Worm (Caenorhabditis elegans) whole organism, young adult: ENCODE data around the gene ZC196.9.

Experiments
- B0336.3 ChIP-seq: fragments of 200-800 bp; sonication (Bioruptor generic); IDR thresholded peaks from 2 replicates; pipeline ENCODE4 v1.3.6; 2022; ENCODE audit warnings: missing genetic modification characterization, missing compliant biosample characterization
- F55B11.4 ChIP-seq: sonication (generic microtip); optimal IDR thresholded peaks from 2 replicates; lab custom pipeline; 2016; ENCODE audit warnings: missing compliant biosample characterization, missing genetic modification characterization, borderline replicate concordance; ENCODE audit not compliant: insufficient read depth
- T26A5.8 ChIP-seq: sonication (generic microtip); optimal IDR thresholded peaks from 2 replicates; lab custom pipeline; 2016; ENCODE audit warnings: missing genetic modification characterization, missing compliant biosample characterization
- Y53G8AR.9 ChIP-seq: fragments of 200-800 bp; sonication (Bioruptor generic); conservative IDR thresholded peaks from 2 replicates; pipeline ENCODE4 v1.3.6; 2022; ENCODE audit warnings: missing genetic modification reagents, missing genetic modification characterization, missing compliant biosample characterization
- athp-1 ChIP-seq: sonication (generic microtip); optimal IDR thresholded peaks from 2 replicates; lab custom pipeline; 2017; ENCODE audit warnings: mild to moderate bottlenecking, missing genetic modification characterization, missing compliant biosample characterization
- bed-1 ChIP-seq: fragments of 200-800 bp; sonication (Bioruptor generic); IDR thresholded peaks from 2 replicates; pipeline ENCODE4 v1.3.6; 2022; ENCODE audit warnings: missing genetic modification reagents, missing genetic modification characterization, missing compliant biosample characterization
- ekl-4 ChIP-seq: fragments of 200-800 bp; sonication (Bioruptor generic); IDR thresholded peaks from 2 replicates; pipeline ENCODE4 v1.3.6; 2022; ENCODE audit warnings: missing genetic modification reagents, missing genetic modification characterization, missing compliant biosample characterization
- nfya-2 ChIP-seq: fragments of 200-800 bp; sonication (Bioruptor generic); IDR thresholded peaks from 2 replicates; pipeline ENCODE4 v1.3.6; 2022; ENCODE audit warnings: missing genetic modification reagents, missing genetic modification characterization, missing compliant biosample characterization
- repo-1 ChIP-seq: sonication (generic microtip); optimal IDR thresholded peaks from 2 replicates; lab custom pipeline; 2017; ENCODE audit warnings: mild to moderate bottlenecking, missing genetic modification characterization, missing compliant biosample characterization
- somi-1 ChIP-seq: fragments of 200-800 bp; sonication (Bioruptor generic); optimal IDR thresholded peaks from 2 replicates; lab custom pipeline; 2018; ENCODE audit warnings: mild to moderate bottlenecking, missing genetic modification characterization, missing compliant biosample characterization
- unc-62 ChIP-seq: fragments of 150-350 bp; optimal IDR thresholded peaks from 2 replicates; lab custom pipeline; 2014; ENCODE audit warnings: missing biosample characterization, missing genetic modification reagents, missing genetic modification characterization
- ztf-26 ChIP-seq: sonication (generic microtip); optimal IDR thresholded peaks from 2 replicates; lab custom pipeline; 2017; ENCODE audit warnings: missing genetic modification characterization, missing compliant biosample characterization

- TF ChIP-seq Y53G8AR.9 (GFP tag; lab: Robert Waterston, UW) (no peak), ztf-26 (tag; lab: Kevin White, UChicago) (no peak), nfya-2 (GFP tag; lab: Robert Waterston, UW) (no peak), F55B11.4 (tag; lab: Kevin White, UChicago) (no peak), B0336.3 (GFP tag; lab: Robert Waterston, UW) (no peak), T26A5.8 (tag; lab: Kevin White, UChicago) (no peak), bed-1 (GFP tag; lab: Robert Waterston, UW) (no peak), athp-1 (tag; lab: Kevin White, UChicago) (no peak), somi-1 (GFP tag; lab: Kevin White, UChicago) (no peak), repo-1 (tag; lab: Kevin White, UChicago) (no peak), ekl-4 (GFP tag; lab: Robert Waterston, UW) (no peak), unc-62 (no peak)
Observed at ce11 chrV:8762861-8763260, 35.9 kb upstream of the ZC196.9 start, which contains the start of gene B0507.8.
